Worm (Caenorhabditis elegans) whole organism, L2 larva: Measurements from ENCODE around the gene clec-222.

ENCODE experiments used
- C34F6.9 ChIP-seq: fragments of 150-350 bp; optimal IDR thresholded peaks from 2 replicates; lab custom pipeline; 2014; ENCODE audit warnings: missing biosample characterization, missing genetic modification characterization
- F13H6.1 ChIP-seq: sonication (generic microtip); optimal IDR thresholded peaks from 2 replicates; lab custom pipeline; 2016; ENCODE audit warnings: missing genetic modification characterization, missing compliant biosample characterization
- R02D3.7 ChIP-seq: fragments of 150-350 bp; optimal IDR thresholded peaks from 2 replicates; lab custom pipeline; 2014; ENCODE audit warnings: missing biosample characterization, missing genetic modification characterization
- Y55F3AM.14 ChIP-seq: fragments of 200-800 bp; sonication (Bioruptor generic); optimal IDR thresholded peaks from 2 replicates; lab custom pipeline; 2018; ENCODE audit warnings: mild to moderate bottlenecking, missing genetic modification characterization, missing compliant biosample characterization
- ZK546.5 ChIP-seq: sonication (generic microtip); optimal IDR thresholded peaks from 2 replicates; lab custom pipeline; 2017; ENCODE audit warnings: missing biosample characterization, missing genetic modification characterization
- alr-1 ChIP-seq: fragments of 150-350 bp; optimal IDR thresholded peaks from 2 replicates; lab custom pipeline; 2014; ENCODE audit warnings: missing biosample characterization, missing genetic modification characterization
- aly-2 ChIP-seq: fragments of 150-350 bp; optimal IDR thresholded peaks from 2 replicates; lab custom pipeline; 2014; ENCODE audit warnings: missing biosample characterization, missing genetic modification characterization
- ama-1 ChIP-seq: fragments of 150-350 bp; optimal IDR thresholded peaks from 2 replicates; lab custom pipeline; 2018; ENCODE audit warnings: inconsistent platforms
- blmp-1 ChIP-seq: sonication (generic microtip); optimal IDR thresholded peaks from 2 replicates; lab custom pipeline; 2017; ENCODE audit warnings: missing genetic modification characterization, mild to moderate bottlenecking, missing compliant biosample characterization, antibody characterized with exemption, moderate library complexity; ENCODE audit not compliant: insufficient read depth
- ceh-82 ChIP-seq: fragments of 150-350 bp; optimal IDR thresholded peaks from 2 replicates; lab custom pipeline; 2014; ENCODE audit warnings: missing biosample characterization, missing genetic modification characterization
- dmd-4 ChIP-seq: sonication (generic microtip); optimal IDR thresholded peaks from 2 replicates; lab custom pipeline; 2017; ENCODE audit warnings: missing biosample characterization, missing genetic modification characterization
- elt-1 ChIP-seq: fragments of 150-350 bp; optimal IDR thresholded peaks from 2 replicates; lab custom pipeline; 2014; ENCODE audit warnings: missing biosample characterization, missing genetic modification characterization
- elt-3 ChIP-seq: sonication (generic microtip); optimal IDR thresholded peaks from 2 replicates; lab custom pipeline; 2017; ENCODE audit warnings: missing biosample characterization, missing genetic modification characterization
- fos-1 ChIP-seq: fragments of 150-350 bp; optimal IDR thresholded peaks from 2 replicates; lab custom pipeline; 2014; ENCODE audit warnings: missing biosample characterization, missing genetic modification characterization
- gmeb-1 ChIP-seq: fragments of 150-350 bp; optimal IDR thresholded peaks from 2 replicates; lab custom pipeline; 2014; ENCODE audit warnings: missing biosample characterization, missing genetic modification characterization
- lin-11 ChIP-seq: fragments of 150-350 bp; sonication (generic microtip); optimal IDR thresholded peaks from 2 replicates; lab custom pipeline; 2014; ENCODE audit warnings: missing biosample characterization, missing genetic modification characterization, inconsistent platforms, mixed read lengths
- lin-13 ChIP-seq: fragments of 150-350 bp; optimal IDR thresholded peaks from 2 replicates; lab custom pipeline; 2014; ENCODE audit warnings: missing biosample characterization, missing genetic modification reagents, missing genetic modification characterization
- lin-39 ChIP-seq: fragments of 150-350 bp; optimal IDR thresholded peaks from 2 replicates; lab custom pipeline; 2014; ENCODE audit warnings: missing biosample characterization, missing genetic modification reagents, missing genetic modification characterization
- lsy-2 ChIP-seq, 2 experiments: fragments of 150-350 bp in 1 of 2; sonication (generic microtip) in 1 of 2; optimal IDR thresholded peaks; 2 replicates each; lab custom pipeline; 2014 to 2017; ENCODE audit warnings: missing biosample characterization in 2 of 2, missing genetic modification characterization in 2 of 2
- mab-5 ChIP-seq: fragments of 150-350 bp; optimal IDR thresholded peaks from 2 replicates; lab custom pipeline; 2014; ENCODE audit warnings: missing biosample characterization, missing genetic modification characterization
- mbf-1 ChIP-seq: sonication (generic microtip); optimal IDR thresholded peaks from 2 replicates; lab custom pipeline; 2017; ENCODE audit warnings: missing biosample characterization, missing genetic modification characterization
- nhr-10 ChIP-seq: sonication (generic microtip); optimal IDR thresholded peaks from 2 replicates; lab custom pipeline; 2017; ENCODE audit warnings: missing biosample characterization, missing genetic modification characterization
- nhr-12 ChIP-seq: fragments of 150-350 bp; optimal IDR thresholded peaks from 2 replicates; lab custom pipeline; 2014; ENCODE audit warnings: missing biosample characterization, missing genetic modification characterization
- nhr-129 ChIP-seq: fragments of 150-350 bp; optimal IDR thresholded peaks from 2 replicates; lab custom pipeline; 2014; ENCODE audit warnings: missing biosample characterization, missing genetic modification characterization
- nhr-21 ChIP-seq: fragments of 150-350 bp; optimal IDR thresholded peaks from 2 replicates; lab custom pipeline; 2014; ENCODE audit warnings: missing biosample characterization, missing genetic modification characterization
- nhr-23 ChIP-seq: fragments of 150-350 bp; optimal IDR thresholded peaks from 2 replicates; lab custom pipeline; 2014; ENCODE audit warnings: missing biosample characterization, missing genetic modification reagents, missing genetic modification characterization
- nhr-237 ChIP-seq: fragments of 150-350 bp; optimal IDR thresholded peaks from 2 replicates; lab custom pipeline; 2014; ENCODE audit warnings: missing biosample characterization, missing genetic modification characterization
- nhr-25 ChIP-seq: fragments of 150-350 bp; sonication (generic microtip); optimal IDR thresholded peaks from 3 replicates; lab custom pipeline; 2014; ENCODE audit warnings: missing biosample characterization, missing genetic modification characterization
- nhr-6 ChIP-seq: fragments of 150-350 bp; optimal IDR thresholded peaks from 2 replicates; lab custom pipeline; 2014; ENCODE audit warnings: missing biosample characterization, missing genetic modification characterization
- peb-1 ChIP-seq: fragments of 150-350 bp; optimal IDR thresholded peaks from 2 replicates; lab custom pipeline; 2014; ENCODE audit warnings: missing biosample characterization, missing genetic modification characterization
- sem-4 ChIP-seq: fragments of 150-350 bp; optimal IDR thresholded peaks from 2 replicates; lab custom pipeline; 2014; ENCODE audit warnings: missing biosample characterization, missing genetic modification reagents, missing genetic modification characterization
- skn-1 ChIP-seq: sonication (generic microtip); optimal IDR thresholded peaks from 2 replicates; lab custom pipeline; 2017; ENCODE audit warnings: missing biosample characterization, missing genetic modification characterization
- sma-3 ChIP-seq: sonication (generic microtip); optimal IDR thresholded peaks from 2 replicates; lab custom pipeline; 2016; ENCODE audit warnings: missing genetic modification reagents, missing genetic modification characterization, missing compliant biosample characterization
- sma-9 ChIP-seq, 2 experiments: fragments of 150-350 bp in 1 of 2; sonication (generic microtip) in 1 of 2; optimal IDR thresholded peaks; 2 replicates each; lab custom pipeline; 2014 to 2016; ENCODE audit warnings: missing genetic modification characterization in 2 of 2, mild to moderate bottlenecking in 1 of 2, missing biosample characterization in 1 of 2, missing compliant biosample characterization in 1 of 2, missing genetic modification reagents in 1 of 2, moderate library complexity in 1 of 2
- unc-39 ChIP-seq: fragments of 150-350 bp; optimal IDR thresholded peaks from 2 replicates; lab custom pipeline; 2014; ENCODE audit warnings: missing biosample characterization, missing genetic modification characterization
- unc-62 ChIP-seq: fragments of 150-350 bp; optimal IDR thresholded peaks from 2 replicates; lab custom pipeline; 2014; ENCODE audit warnings: missing biosample characterization, missing genetic modification reagents, missing genetic modification characterization
- zag-1 ChIP-seq: fragments of 150-350 bp; optimal IDR thresholded peaks from 2 replicates; lab custom pipeline; 2014; ENCODE audit warnings: missing biosample characterization, missing genetic modification characterization
- ztf-1 ChIP-seq: fragments of 200-800 bp; sonication (Bioruptor generic); conservative IDR thresholded peaks from 2 replicates; pipeline ENCODE4 v1.3.6; 2022; ENCODE audit warnings: missing genetic modification characterization, missing compliant biosample characterization
- ztf-11 ChIP-seq: sonication (generic microtip); optimal IDR thresholded peaks from 2 replicates; lab custom pipeline; 2017; ENCODE audit warnings: missing biosample characterization, missing genetic modification characterization

Gene clec-222

ce11 chrV:11300539-11300938, 29.4 kb downstream of the clec-222 start, which contains the start of gene srh-47:
srh-47 (minus strand) TSS chrV:11300639.
- TF ChIP-seq ama-1: no peak
- no peak for TF ChIP-seq nhr-21 (tag; lab: Kevin White, UChicago)
- no peak for TF ChIP-seq dmd-4 (tag; lab: Kevin White, UChicago)
- no peak for TF ChIP-seq sma-3 (GFP tag; lab: Kevin White, UChicago)
- TF ChIP-seq aly-2 (tag; lab: Kevin White, UChicago): no peak
- TF ChIP-seq alr-1 (tag; lab: Kevin White, UChicago): no peak

ce11 chrV:11302698-11303097, 31.5 kb downstream of the clec-222 start, which contains the start of gene srh-46:
srh-46 (minus strand) TSS chrV:11302886.
- TF ChIP-seq ama-1 (no peak), blmp-1 (peak; percentile 67)

- no peak for TF ChIP-seq nhr-6 (tag; lab: Kevin White, UChicago)
- TF ChIP-seq dmd-4 (tag; lab: Kevin White, UChicago): no peak
- TF ChIP-seq C34F6.9 (tag; lab: Kevin White, UChicago): no peak
- no peak for TF ChIP-seq Y55F3AM.14 (GFP tag; lab: Kevin White, UChicago)
- no peak for TF ChIP-seq ama-1
- no peak for TF ChIP-seq ztf-1 (GFP tag; lab: Robert Waterston, UW)
- TF ChIP-seq sem-4 (tag; lab: Kevin White, UChicago): no peak
- TF ChIP-seq mab-5 (tag; lab: Kevin White, UChicago): no peak
- no peak for TF ChIP-seq fos-1 (tag; lab: Kevin White, UChicago)
- TF ChIP-seq sma-3 (GFP tag; lab: Kevin White, UChicago): no peak
- TF ChIP-seq peb-1 (tag; lab: Kevin White, UChicago): no peak
- TF ChIP-seq lin-39: no peak
- no peak for TF ChIP-seq F13H6.1 (tag; lab: Kevin White, UChicago)
- no peak for TF ChIP-seq nhr-129 (tag; lab: Kevin White, UChicago)
- TF ChIP-seq nhr-237 (tag; lab: Kevin White, UChicago): no peak
- TF ChIP-seq blmp-1: no peak
- no peak for TF ChIP-seq unc-62 (GFP tag; lab: Kevin White, UChicago)
- TF ChIP-seq ztf-11 (tag; lab: Kevin White, UChicago): no peak
- TF ChIP-seq lin-13: no peak
- TF ChIP-seq elt-3: no peak
These were observed 33.0 kb downstream of the clec-222 start for ce11 chrV:11304200-11304599.

- TF ChIP-seq lsy-2 (tag; optimal IDR thresholded peaks at IDR 0.05; lab: Kevin White, UChicago) (no peak), nhr-23 (no peak), lin-39 (no peak), nhr-12 (no peak), C34F6.9 (tag; lab: Kevin White, UChicago) (no peak), gmeb-1 (no peak), peb-1 (tag; lab: Kevin White, UChicago) (no peak), unc-62 (GFP tag; lab: Kevin White, UChicago) (no peak), lin-13 (no peak), fos-1 (tag; lab: Kevin White, UChicago) (no peak), ceh-82 (no peak), unc-39 (tag; lab: Kevin White, UChicago) (no peak), lin-11 (no peak), nhr-129 (tag; lab: Kevin White, UChicago) (no peak), aly-2 (tag; lab: Kevin White, UChicago) (no peak), alr-1 (tag; lab: Kevin White, UChicago) (no peak), nhr-6 (tag; lab: Kevin White, UChicago) (no peak), nhr-25 (tag; lab: Kevin White, UChicago) (no peak), elt-3 (no peak), sma-9 (GFP tag; optimal IDR thresholded peaks at IDR 0.05; lab: Kevin White, UChicago) (no peak), sma-9 (tag; optimal IDR thresholded peaks at IDR 0.05; lab: Kevin White, UChicago) (no peak)
These were observed 33.7 kb downstream of the clec-222 start, which contains the start of gene srh-45 for ce11 chrV:11304879-11305278. srh-45 (minus strand) TSS chrV:11304979.

- no peak for TF ChIP-seq peb-1 (tag; lab: Kevin White, UChicago)
- TF ChIP-seq lin-11: no peak
- TF ChIP-seq ceh-82: no peak
- TF ChIP-seq elt-1 (tag; lab: Kevin White, UChicago): no peak
- no peak for TF ChIP-seq mbf-1 (tag; lab: Kevin White, UChicago)
- TF ChIP-seq ztf-1 (GFP tag; lab: Robert Waterston, UW): no peak
- no peak for TF ChIP-seq nhr-10
- TF ChIP-seq lsy-2 (tag; optimal IDR thresholded peaks at IDR 0.05; lab: Kevin White, UChicago): no peak
- TF ChIP-seq zag-1 (tag; lab: Kevin White, UChicago): no peak
- no peak for TF ChIP-seq nhr-129 (tag; lab: Kevin White, UChicago)
- TF ChIP-seq skn-1: no peak
- TF ChIP-seq R02D3.7: no peak
- no peak for TF ChIP-seq lin-13
- no peak for TF ChIP-seq nhr-21 (tag; lab: Kevin White, UChicago)
- no peak for TF ChIP-seq fos-1 (tag; lab: Kevin White, UChicago)
- TF ChIP-seq F13H6.1 (tag; lab: Kevin White, UChicago): peak; percentile 55
- TF ChIP-seq C34F6.9 (tag; lab: Kevin White, UChicago): peak; percentile 1
- TF ChIP-seq mab-5 (tag; lab: Kevin White, UChicago): peak; percentile 65
- no peak for TF ChIP-seq nhr-237 (tag; lab: Kevin White, UChicago)
- no peak for TF ChIP-seq ZK546.5 (tag; lab: Kevin White, UChicago)
- peak; percentile 48 for TF ChIP-seq sma-9 (GFP tag; optimal IDR thresholded peaks at IDR 0.05; lab: Kevin White, UChicago)
- TF ChIP-seq sma-9 (tag; optimal IDR thresholded peaks at IDR 0.05; lab: Kevin White, UChicago): no peak
- TF ChIP-seq dmd-4 (tag; lab: Kevin White, UChicago): no peak
These were observed 36.6 kb downstream of the clec-222 start for ce11 chrV:11307781-11308180.
